Worm (Caenorhabditis elegans): Measurements from ENCODE around the gene sra-39.

Gene sra-39

ce11 chrX:13929534-13929933, 26.3 kb upstream of the sra-39 start, which contains the start of gene meg-1:
Gene meg-1 (minus strand): TSS chrX:13929634.
- TF ChIP-seq ces-1 (GFP tag; optimal IDR thresholded peaks at IDR 0.05) (no peak), nhr-85 (tag) (peak; percentile 30)

ce11 chrX:13928532-13928931, 25.3 kb upstream of the sra-39 start:
- no peak for TF ChIP-seq efl-1 (optimal IDR thresholded peaks at IDR 0.05)
- TF ChIP-seq efl-1 (GFP tag; optimal IDR thresholded peaks at IDR 0.05 in 1 of 2) = peak in 1 of 2 experiments; percentile 70
- no peak for TF ChIP-seq zip-4 (GFP tag; optimal IDR thresholded peaks at IDR 0.05)
- no peak for TF ChIP-seq tbx-2 (tag; optimal IDR thresholded peaks at IDR 0.05)
- TF ChIP-seq unc-30 (tag; optimal IDR thresholded peaks at IDR 0.05) = no peak
- no peak for TF ChIP-seq fkh-8 (tag; optimal IDR thresholded peaks at IDR 0.05)
- TF ChIP-seq snu-23 (GFP tag; optimal IDR thresholded peaks at IDR 0.05) = no peak
- TF ChIP-seq ztf-11 (tag; optimal IDR thresholded peaks at IDR 0.05) = no peak
- TF ChIP-seq vab-15 (tag; optimal IDR thresholded peaks at IDR 0.05) = no peak
- TF ChIP-seq xbp-1 (tag; optimal IDR thresholded peaks at IDR 0.05) = no peak

ce11 chrX:13926029-13926428, 22.8 kb upstream of the sra-39 start, which contains the start of gene meg-2:
Gene meg-2 (minus strand): TSS chrX:13926129.
- no peak for TF ChIP-seq fos-1 (tag; optimal IDR thresholded peaks at IDR 0.05)
- no peak for TF ChIP-seq efl-1 (optimal IDR thresholded peaks at IDR 0.05)
- peak in 1 of 2 experiments; percentile 28 for TF ChIP-seq efl-1 (GFP tag; optimal IDR thresholded peaks at IDR 0.05 in 1 of 2)
- no peak for TF ChIP-seq dpl-1 (GFP tag; optimal IDR thresholded peaks at IDR 0.05)
- no peak for TF ChIP-seq ceh-88 (GFP tag; IDR thresholded peaks at IDR 0.05)
- no peak for TF ChIP-seq nhr-77 (tag; optimal IDR thresholded peaks at IDR 0.05)
- TF ChIP-seq zag-1 (tag; optimal IDR thresholded peaks at IDR 0.05) = no peak
- no peak for TF ChIP-seq grh-1 (GFP tag; IDR thresholded peaks at IDR 0.05)
- no peak for TF ChIP-seq unc-98 (GFP tag; IDR thresholded peaks at IDR 0.05)

- TF ChIP-seq xbp-1 (tag; optimal IDR thresholded peaks at IDR 0.05) (peak; percentile 50), nhr-84 (tag; optimal IDR thresholded peaks at IDR 0.05) (no peak), pax-3 (tag; optimal IDR thresholded peaks at IDR 0.05) (no peak), Y116A8C.19 (tag; optimal IDR thresholded peaks at IDR 0.05; ENCODE audit: borderline replicate concordance) (no peak), grh-1 (GFP tag; IDR thresholded peaks at IDR 0.05) (peak; percentile 99), tbx-2 (tag; optimal IDR thresholded peaks at IDR 0.05) (peak; percentile 69), sup-37 (GFP tag; optimal IDR thresholded peaks at IDR 0.05) (no peak), tlp-1 (tag; optimal IDR thresholded peaks at IDR 0.05) (no peak), sox-4 (tag; optimal IDR thresholded peaks at IDR 0.05) (no peak), nhr-19 (GFP tag; conservative IDR thresholded peaks at IDR 0.05) (peak; percentile 56), hpl-2 (GFP tag; optimal IDR thresholded peaks at IDR 0.05) (peak; percentile 30), nhr-12 (tag; optimal IDR thresholded peaks at IDR 0.05) (no peak), mep-1 (tag; optimal IDR thresholded peaks at IDR 0.05) (peak; percentile 82), unc-62 (GFP tag; optimal IDR thresholded peaks at IDR 0.05) (no peak), efl-3 (GFP tag; optimal IDR thresholded peaks at IDR 0.05) (no peak), C16A3.4 (tag; optimal IDR thresholded peaks at IDR 0.05) (peak; percentile 64), swsn-7 (tag; optimal IDR thresholded peaks at IDR 0.05) (peak; percentile 55), ztf-11 (tag; optimal IDR thresholded peaks at IDR 0.05) (no peak), jun-1 (tag; optimal IDR thresholded peaks at IDR 0.05) (peak; percentile 19), zag-1 (tag; optimal IDR thresholded peaks at IDR 0.05) (no peak), sptf-1 (tag; optimal IDR thresholded peaks at IDR 0.05) (no peak), nhr-20 (tag; optimal IDR thresholded peaks at IDR 0.05) (peak; percentile 88), unc-98 (GFP tag; IDR thresholded peaks at IDR 0.05) (no peak), snu-23 (GFP tag; optimal IDR thresholded peaks at IDR 0.05) (peak; percentile 83), ceh-8 (GFP tag; optimal IDR thresholded peaks at IDR 0.05) (no peak), aly-2 (tag; optimal IDR thresholded peaks at IDR 0.05) (no peak), vab-15 (tag; optimal IDR thresholded peaks at IDR 0.05) (no peak), fkh-4 (tag; optimal IDR thresholded peaks at IDR 0.05; ENCODE audit: borderline replicate concordance) (no peak), elt-3 (tag; optimal IDR thresholded peaks at IDR 0.05) (peak; percentile 52 to 99 (median 97)), C34B4.2 (tag; optimal IDR thresholded peaks at IDR 0.05) (no peak), fkh-8 (tag; optimal IDR thresholded peaks at IDR 0.05) (no peak), ceh-90 (tag; optimal IDR thresholded peaks at IDR 0.05) (no peak), lin-39 (tag; optimal IDR thresholded peaks at IDR 0.05) (no peak), ets-5 (GFP tag; IDR thresholded peaks at IDR 0.05) (no peak), lin-14 (GFP tag; optimal IDR thresholded peaks at IDR 0.05) (peak; percentile 92), nhr-90 (tag; optimal IDR thresholded peaks at IDR 0.05; ENCODE audit: poor library complexity) (peak; percentile 72)
These were observed 17.3 kb upstream of the sra-39 start for ce11 chrX:13920374-13920986.

All from whole organism, L1 larva.